Worm (Caenorhabditis elegans) whole organism, mixed stage, embryonic: Measurements from ENCODE around the gene col-148.

Experiments used
- M03D4.4 ChIP-seq: sonication (generic microtip); optimal IDR thresholded peaks from 2 replicates; lab custom pipeline; 2017; ENCODE audit warnings: mild to moderate bottlenecking, missing genetic modification characterization, missing compliant biosample characterization
- bed-3 ChIP-seq: fragments of 200-800 bp; sonication (Bioruptor generic); optimal IDR thresholded peaks from 3 replicates; lab custom pipeline; 2018; ENCODE audit warnings: mild to moderate bottlenecking, missing genetic modification characterization, moderate library complexity, missing compliant biosample characterization
- blmp-1 ChIP-seq: fragments of 150-350 bp; optimal IDR thresholded peaks from 2 replicates; lab custom pipeline; 2014; ENCODE audit warnings: missing biosample characterization, missing genetic modification characterization
- ceh-39 ChIP-seq: fragments of 150-350 bp; optimal IDR thresholded peaks from 2 replicates; lab custom pipeline; 2014; ENCODE audit warnings: missing biosample characterization, missing genetic modification characterization
- ceh-43 ChIP-seq: fragments of 200-800 bp; sonication (Bioruptor generic); optimal IDR thresholded peaks from 2 replicates; lab custom pipeline; 2018; ENCODE audit warnings: mild to moderate bottlenecking, missing genetic modification characterization, moderate library complexity, missing compliant biosample characterization
- ceh-83 ChIP-seq: fragments of 200-800 bp; sonication (Bioruptor generic); optimal IDR thresholded peaks from 2 replicates; lab custom pipeline; 2018; ENCODE audit warnings: mild to moderate bottlenecking, missing genetic modification characterization, missing compliant biosample characterization
- ces-1 ChIP-seq: fragments of 150-350 bp; optimal IDR thresholded peaks from 2 replicates; lab custom pipeline; 2014; ENCODE audit warnings: missing biosample characterization, missing genetic modification reagents, missing genetic modification characterization
- cnd-1 ChIP-seq: fragments of 200-800 bp; sonication (Bioruptor generic); optimal IDR thresholded peaks from 2 replicates; lab custom pipeline; 2018; ENCODE audit warnings: mild to moderate bottlenecking, missing genetic modification characterization, missing compliant biosample characterization
- elt-1 ChIP-seq: sonication (generic microtip); optimal IDR thresholded peaks from 2 replicates; lab custom pipeline; 2017; ENCODE audit warnings: missing genetic modification characterization, mild to moderate bottlenecking, missing compliant biosample characterization, antibody characterized with exemption, moderate library complexity, borderline replicate concordance; ENCODE audit not compliant: insufficient read depth
- elt-3 ChIP-seq: fragments of 150-350 bp; optimal IDR thresholded peaks from 2 replicates; lab custom pipeline; 2014; ENCODE audit warnings: missing biosample characterization, missing genetic modification characterization
- flh-1 ChIP-seq: fragments of 200-800 bp; sonication (Bioruptor generic); optimal IDR thresholded peaks from 2 replicates; lab custom pipeline; 2018; ENCODE audit warnings: mild to moderate bottlenecking, missing genetic modification characterization, moderate library complexity, missing compliant biosample characterization
- ham-2 ChIP-seq: fragments of 200-800 bp; sonication (Bioruptor generic); optimal IDR thresholded peaks from 2 replicates; lab custom pipeline; 2018; ENCODE audit warnings: mild to moderate bottlenecking, missing genetic modification characterization, missing compliant biosample characterization
- hlh-1 ChIP-seq: fragments of 150-350 bp; optimal IDR thresholded peaks from 2 replicates; lab custom pipeline; 2014; ENCODE audit warnings: missing biosample characterization, missing genetic modification reagents, missing genetic modification characterization
- lin-13 ChIP-seq: fragments of 150-350 bp; optimal IDR thresholded peaks from 2 replicates; lab custom pipeline; 2014; ENCODE audit warnings: missing biosample characterization, missing genetic modification characterization
- lin-32 ChIP-seq: fragments of 200-800 bp; sonication (Bioruptor generic); optimal IDR thresholded peaks from 2 replicates; lab custom pipeline; 2018; ENCODE audit warnings: mild to moderate bottlenecking, missing genetic modification characterization, missing compliant biosample characterization
- lsy-2 ChIP-seq: fragments of 150-350 bp; optimal IDR thresholded peaks from 2 replicates; lab custom pipeline; 2014; ENCODE audit warnings: missing biosample characterization, missing genetic modification characterization
- mep-1 ChIP-seq: fragments of 150-350 bp; optimal IDR thresholded peaks from 2 replicates; lab custom pipeline; 2017; ENCODE audit warnings: missing biosample characterization, missing genetic modification reagents, missing genetic modification characterization, inconsistent platforms
- mls-2 ChIP-seq: sonication (generic microtip); optimal IDR thresholded peaks from 2 replicates; lab custom pipeline; 2016; ENCODE audit warnings: mild to moderate bottlenecking, missing genetic modification characterization, moderate library complexity, missing compliant biosample characterization
- nhr-12 ChIP-seq: fragments of 150-350 bp; optimal IDR thresholded peaks from 2 replicates; lab custom pipeline; 2014; ENCODE audit warnings: missing biosample characterization, missing genetic modification characterization
- nhr-2 ChIP-seq: fragments of 150-350 bp; optimal IDR thresholded peaks from 2 replicates; lab custom pipeline; 2014; ENCODE audit warnings: missing biosample characterization, missing genetic modification characterization
- nhr-237 ChIP-seq: fragments of 150-350 bp; optimal IDR thresholded peaks from 2 replicates; lab custom pipeline; 2014; ENCODE audit warnings: missing biosample characterization, missing genetic modification characterization
- nhr-28 ChIP-seq: fragments of 150-350 bp; optimal IDR thresholded peaks from 2 replicates; lab custom pipeline; 2014; ENCODE audit warnings: missing biosample characterization, missing genetic modification characterization
- nhr-76 ChIP-seq: sonication (generic microtip); optimal IDR thresholded peaks from 2 replicates; lab custom pipeline; 2017; ENCODE audit warnings: missing biosample characterization, missing genetic modification characterization
- pha-4 ChIP-seq: fragments of 150-350 bp; optimal IDR thresholded peaks from 2 replicates; lab custom pipeline; 2018; ENCODE audit warnings: missing biosample characterization, missing genetic modification reagents, missing genetic modification characterization
- sem-2 ChIP-seq: fragments of 200-800 bp; sonication (Bioruptor generic); optimal IDR thresholded peaks from 2 replicates; lab custom pipeline; 2018; ENCODE audit warnings: mild to moderate bottlenecking, missing genetic modification characterization, missing compliant biosample characterization
- snpc-4 ChIP-seq: fragments of 150-350 bp; optimal IDR thresholded peaks from 2 replicates; lab custom pipeline; 2014; ENCODE audit warnings: missing biosample characterization, missing genetic modification characterization
- sptf-1 ChIP-seq: sonication (generic microtip); optimal IDR thresholded peaks from 2 replicates; lab custom pipeline; 2017; ENCODE audit warnings: mild to moderate bottlenecking, missing genetic modification characterization, moderate library complexity, missing compliant biosample characterization
- tbx-8 ChIP-seq: fragments of 200-800 bp; sonication (Bioruptor generic); optimal IDR thresholded peaks from 2 replicates; lab custom pipeline; 2018; ENCODE audit warnings: mild to moderate bottlenecking, missing genetic modification characterization, moderate library complexity, missing compliant biosample characterization
- unc-120 ChIP-seq: sonication (generic microtip); optimal IDR thresholded peaks from 2 replicates; lab custom pipeline; 2017; ENCODE audit warnings: missing genetic modification characterization, missing compliant biosample characterization; ENCODE audit not compliant: poor library complexity, severe bottlenecking
- unc-39 ChIP-seq: fragments of 150-350 bp; optimal IDR thresholded peaks from 2 replicates; lab custom pipeline; 2014; ENCODE audit warnings: missing biosample characterization, missing genetic modification characterization
- unc-62 ChIP-seq: fragments of 150-350 bp; optimal IDR thresholded peaks from 2 replicates; lab custom pipeline; 2014; ENCODE audit warnings: missing biosample characterization, missing genetic modification reagents, missing genetic modification characterization
- zip-8 ChIP-seq: fragments of 150-350 bp; optimal IDR thresholded peaks from 2 replicates; lab custom pipeline; 2014; ENCODE audit warnings: missing biosample characterization, missing genetic modification characterization
- ztf-11 ChIP-seq: fragments of 150-350 bp; optimal IDR thresholded peaks from 2 replicates; lab custom pipeline; 2014; ENCODE audit warnings: missing biosample characterization, missing genetic modification characterization

The col-148 gene

DNA sequence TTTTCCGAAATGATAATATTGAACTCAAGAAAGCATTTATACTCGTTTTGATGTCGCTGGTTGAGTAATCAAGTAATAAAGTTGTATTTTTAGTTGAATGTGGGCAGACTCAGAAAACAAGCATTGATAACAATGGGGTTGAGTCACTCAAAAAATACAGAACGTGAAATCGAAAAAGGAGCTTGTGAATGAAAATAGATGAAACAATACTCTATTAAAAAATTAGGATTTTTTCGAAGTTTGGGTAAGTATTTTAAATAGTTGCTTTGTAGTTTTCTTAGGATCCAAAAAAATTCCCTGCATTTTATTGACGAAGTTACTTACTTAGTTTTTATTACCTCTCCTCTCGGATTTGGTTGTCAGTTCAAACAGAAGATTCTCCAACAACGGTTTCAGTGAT lies 41.9 kb downstream of the col-148 start, which contains the start of gene lys-3:
Gene lys-3 (minus strand): TSS at position 101 of the 400 bp plus-strand sequence.
- TF ChIP-seq unc-39 (tag; lab: Kevin White, UChicago) (no peak), ztf-11 (tag; lab: Kevin White, UChicago) (no peak)

DNA sequence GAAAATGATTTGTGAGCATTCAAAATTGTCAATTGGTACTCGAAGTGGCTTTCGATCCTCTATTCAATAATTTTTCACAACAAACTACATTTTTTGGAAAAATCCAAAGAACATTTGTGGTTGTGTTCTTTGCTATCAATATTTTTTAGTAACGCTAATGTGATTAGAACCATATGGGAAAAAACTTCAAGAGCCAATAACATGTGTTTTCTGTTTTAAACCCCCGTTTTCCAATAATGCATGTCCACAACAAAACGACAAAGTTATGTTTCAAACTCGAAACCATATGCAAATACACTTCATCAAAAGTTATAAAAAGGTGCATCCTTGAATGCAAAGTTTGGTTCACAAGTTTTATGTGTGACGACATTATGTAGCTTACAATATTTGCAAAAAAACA lies 44.3 kb downstream of the col-148 start:
- TF ChIP-seq flh-1 (GFP tag; lab: Kevin White, UChicago) (no peak), unc-120 (no peak), tbx-8 (no peak), mls-2 (tag; lab: Kevin White, UChicago) (no peak), pha-4 (no peak), snpc-4 (tag; lab: Kevin White, UChicago) (no peak), ceh-83 (GFP tag; lab: Kevin White, UChicago) (no peak), blmp-1 (tag; lab: Kevin White, UChicago) (no peak), sem-2 (no peak), elt-3 (tag; lab: Kevin White, UChicago) (no peak), bed-3 (GFP tag; lab: Kevin White, UChicago) (no peak), lin-32 (GFP tag; lab: Kevin White, UChicago) (no peak), cnd-1 (tag; lab: Kevin White, UChicago) (no peak), ztf-11 (tag; lab: Kevin White, UChicago) (no peak)

ce11 chrV:10287260-10287659 lies 45.7 kb downstream of the col-148 start, which contains the start of gene B0024.3:
TSS of gene B0024.3 (plus strand) at chrV:10287560.
- TF ChIP-seq ceh-39 (tag; lab: Kevin White, UChicago): no peak
- no peak for TF ChIP-seq nhr-2 (tag; lab: Kevin White, UChicago)
- no peak for TF ChIP-seq unc-39 (tag; lab: Kevin White, UChicago)
- TF ChIP-seq mls-2 (tag; lab: Kevin White, UChicago): no peak
- no peak for TF ChIP-seq lin-32 (GFP tag; lab: Kevin White, UChicago)
- no peak for TF ChIP-seq elt-1
- no peak for TF ChIP-seq ceh-83 (GFP tag; lab: Kevin White, UChicago)
- no peak for TF ChIP-seq sptf-1
- TF ChIP-seq nhr-28 (tag; lab: Kevin White, UChicago): no peak
- no peak for TF ChIP-seq unc-120
- no peak for TF ChIP-seq hlh-1
- no peak for TF ChIP-seq ces-1
- no peak for TF ChIP-seq blmp-1 (tag; lab: Kevin White, UChicago)
- no peak for TF ChIP-seq sem-2
- no peak for TF ChIP-seq ceh-43 (GFP tag; lab: Kevin White, UChicago)
- no peak for TF ChIP-seq ztf-11 (tag; lab: Kevin White, UChicago)
- TF ChIP-seq nhr-12: no peak
- no peak for TF ChIP-seq nhr-237 (tag; lab: Kevin White, UChicago)
- no peak for TF ChIP-seq lin-13 (tag; lab: Kevin White, UChicago)

ce11 chrV:10289743-10290142 lies 48.2 kb downstream of the col-148 start, which contains the start of gene B0024.15:
TSS of gene B0024.15 (plus strand) at chrV:10290043.
- TF ChIP-seq mls-2 (tag; lab: Kevin White, UChicago) (no peak), ham-2 (GFP tag; lab: Kevin White, UChicago) (no peak), unc-39 (tag; lab: Kevin White, UChicago) (no peak), zip-8 (tag; lab: Kevin White, UChicago) (no peak), unc-62 (GFP tag; lab: Kevin White, UChicago) (no peak), nhr-76 (tag; lab: Kevin White, UChicago) (no peak)
- TF ChIP-seq, all 35 proteins: peak for 0

DNA sequence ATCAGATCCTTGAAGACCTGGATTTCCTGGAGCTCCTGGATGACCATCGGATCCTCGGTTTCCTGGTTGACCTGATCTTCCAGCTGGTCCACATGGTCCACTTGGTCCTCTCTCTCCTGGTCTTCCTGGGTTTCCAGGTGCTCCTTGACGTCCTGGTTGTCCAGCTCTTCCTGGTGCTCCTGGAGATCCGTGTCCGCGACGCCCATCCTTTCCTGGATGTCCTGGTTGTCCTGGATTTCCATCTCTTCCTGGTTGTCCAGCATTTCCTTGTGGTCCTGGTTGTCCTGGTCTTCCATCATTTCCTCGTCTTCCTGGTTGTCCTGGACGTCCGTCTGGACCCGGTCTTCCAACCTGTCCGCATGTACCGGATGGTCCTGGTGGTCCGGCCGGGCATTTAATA lies 50.3 kb downstream of the col-148 start:
- TF ChIP-seq flh-1 (GFP tag; lab: Kevin White, UChicago): no peak
- no peak for TF ChIP-seq ceh-83 (GFP tag; lab: Kevin White, UChicago)
- no peak for TF ChIP-seq pha-4
- no peak for TF ChIP-seq nhr-12
- no peak for TF ChIP-seq ham-2 (GFP tag; lab: Kevin White, UChicago)
- no peak for TF ChIP-seq M03D4.4 (tag; lab: Kevin White, UChicago)
- no peak for TF ChIP-seq lsy-2 (tag; lab: Kevin White, UChicago)
- no peak for TF ChIP-seq elt-3 (tag; lab: Kevin White, UChicago)
- no peak for TF ChIP-seq mep-1
